Worm (Caenorhabditis elegans): Measurements from ENCODE around the gene T26A5.6.

ce11 chrIII:6421473-6421872, 29.0 kb downstream of the T26A5.6 start:
- TF ChIP-seq ets-4 (tag; optimal IDR thresholded peaks at IDR 0.05) (no peak), pha-4 (tag; optimal IDR thresholded peaks at IDR 0.05) (no peak), eyg-1 (tag; optimal IDR thresholded peaks at IDR 0.05) (no peak), pqm-1 (tag; optimal IDR thresholded peaks at IDR 0.05) (no peak), unc-3 (GFP tag; conservative IDR thresholded peaks at IDR 0.05) (no peak), unc-3 (tag; optimal IDR thresholded peaks at IDR 0.05) (no peak), zip-5 (tag; optimal IDR thresholded peaks at IDR 0.05) (no peak)

Measured in whole organism, late embryonic.